Worm (Caenorhabditis elegans): ENCODE results near the gene srw-136.

DNA sequence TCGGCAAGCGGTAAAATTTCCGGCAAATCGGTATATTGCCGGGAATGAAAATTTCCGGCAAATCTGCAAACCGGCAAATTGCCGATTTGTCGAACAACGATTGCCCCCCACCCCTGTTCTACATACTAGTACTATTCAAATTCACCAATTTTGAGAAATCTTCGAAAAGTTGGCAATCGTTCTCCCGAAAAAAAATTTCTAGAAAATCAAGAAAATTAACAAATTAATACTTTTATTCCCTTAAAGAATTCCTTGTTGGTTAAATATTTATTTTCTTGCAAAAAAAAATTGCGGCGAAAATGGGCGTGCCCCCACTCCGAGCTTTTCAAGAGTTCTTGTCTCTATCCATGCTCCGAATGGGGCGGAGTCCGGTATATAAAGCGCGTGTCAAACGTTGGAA lies 43.9 kb upstream of the srw-136 start, which contains the start of gene C50H11.8:
- TF ChIP-seq ztf-25 (GFP tag; IDR thresholded peaks at IDR 0.05) = no peak
- no peak for TF ChIP-seq pha-4 (tag; optimal IDR thresholded peaks at IDR 0.05)
- TF ChIP-seq bed-2 (GFP tag; IDR thresholded peaks at IDR 0.05) = no peak
- TF ChIP-seq C17E4.6 (GFP tag; IDR thresholded peaks at IDR 0.05) = no peak
- TF ChIP-seq snpc-1.3 (tag; optimal IDR thresholded peaks at IDR 0.05; ENCODE audit: insufficient read depth) = no peak
